Fruit fly (Drosophila melanogaster): ENCODE data around the gene Prp40.

Prp40 gene

dm6 chr2L:3058772-3059623 is 36.0 kb downstream of the Prp40 start:
- TF ChIP-seq HLH106 (tag; optimal IDR thresholded peaks at IDR 0.05) = peak; percentile 4
- peak; percentile 10 for TF ChIP-seq woc (GFP tag; optimal IDR thresholded peaks at IDR 0.05)
- TF ChIP-seq h (GFP tag; optimal IDR thresholded peaks at IDR 0.05) = peak; percentile 38
- TF ChIP-seq ey (GFP tag; optimal IDR thresholded peaks at IDR 0.05) = peak; percentile 38
- TF ChIP-seq OdsH (GFP tag; optimal IDR thresholded peaks at IDR 0.05) = peak; percentile 21
- peak; percentile 18 for TF ChIP-seq rgr (GFP tag; optimal IDR thresholded peaks at IDR 0.05)
- no peak for TF ChIP-seq Mio (GFP tag; optimal IDR thresholded peaks at IDR 0.05)
- peak in 1 of 2 experiments; percentile 51 for TF ChIP-seq foxo (GFP tag; optimal IDR thresholded peaks at IDR 0.05)
- TF ChIP-seq tai (GFP tag; optimal IDR thresholded peaks at IDR 0.05) = no peak
- peak; percentile 11 for TF ChIP-seq psq (GFP tag; optimal IDR thresholded peaks at IDR 0.05)
- peak; percentile 19 for TF ChIP-seq br (GFP tag; optimal IDR thresholded peaks at IDR 0.05)
- TF ChIP-seq N (GFP tag; optimal IDR thresholded peaks at IDR 0.05) = no peak
- TF ChIP-seq Hr83 (GFP tag; optimal IDR thresholded peaks at IDR 0.05; ENCODE audit: poor library complexity, severe bottlenecking) = no peak

dm6 chr2L:3059624-3059919 is 36.5 kb downstream of the Prp40 start:
- no peak for TF ChIP-seq HLH106 (tag; optimal IDR thresholded peaks at IDR 0.05)
- TF ChIP-seq Jra (GFP tag; optimal IDR thresholded peaks at IDR 0.05) = no peak
- TF ChIP-seq dl (GFP tag; optimal IDR thresholded peaks at IDR 0.05; ENCODE audit: insufficient read depth in 1 of 2, partially characterized antibody in 2 of 2) = no peak
